Worm (Caenorhabditis elegans) whole organism, mixed stage, embryonic: Measurements from ENCODE around the gene tra-4.
"Not testable (repeated sequence)": the region's sequence is repeated elsewhere in the genome, so short reads cannot be mapped to it uniquely, and the experiment has no call there.

Experiments
- M03D4.4 ChIP-seq: sonication (generic microtip); optimal IDR thresholded peaks from 2 replicates; lab custom pipeline; 2017; ENCODE audit warnings: mild to moderate bottlenecking, missing genetic modification characterization, missing compliant biosample characterization
- bed-3 ChIP-seq: fragments of 200-800 bp; sonication (Bioruptor generic); optimal IDR thresholded peaks from 3 replicates; lab custom pipeline; 2018; ENCODE audit warnings: mild to moderate bottlenecking, missing genetic modification characterization, moderate library complexity, missing compliant biosample characterization
- blmp-1 ChIP-seq: fragments of 150-350 bp; optimal IDR thresholded peaks from 2 replicates; lab custom pipeline; 2014; ENCODE audit warnings: missing biosample characterization, missing genetic modification characterization
- ceh-39 ChIP-seq: fragments of 150-350 bp; optimal IDR thresholded peaks from 2 replicates; lab custom pipeline; 2014; ENCODE audit warnings: missing biosample characterization, missing genetic modification characterization
- ceh-43 ChIP-seq: fragments of 200-800 bp; sonication (Bioruptor generic); optimal IDR thresholded peaks from 2 replicates; lab custom pipeline; 2018; ENCODE audit warnings: mild to moderate bottlenecking, missing genetic modification characterization, moderate library complexity, missing compliant biosample characterization
- ceh-83 ChIP-seq: fragments of 200-800 bp; sonication (Bioruptor generic); optimal IDR thresholded peaks from 2 replicates; lab custom pipeline; 2018; ENCODE audit warnings: mild to moderate bottlenecking, missing genetic modification characterization, missing compliant biosample characterization
- ces-1 ChIP-seq: fragments of 150-350 bp; optimal IDR thresholded peaks from 2 replicates; lab custom pipeline; 2014; ENCODE audit warnings: missing biosample characterization, missing genetic modification reagents, missing genetic modification characterization
- cnd-1 ChIP-seq: fragments of 200-800 bp; sonication (Bioruptor generic); optimal IDR thresholded peaks from 2 replicates; lab custom pipeline; 2018; ENCODE audit warnings: mild to moderate bottlenecking, missing genetic modification characterization, missing compliant biosample characterization
- drap-1 ChIP-seq: fragments of 200-800 bp; sonication (Bioruptor generic); optimal IDR thresholded peaks from 3 replicates; lab custom pipeline; 2018; ENCODE audit warnings: mild to moderate bottlenecking, missing genetic modification characterization, missing compliant biosample characterization
- elt-1 ChIP-seq: sonication (generic microtip); optimal IDR thresholded peaks from 2 replicates; lab custom pipeline; 2017; ENCODE audit warnings: missing genetic modification characterization, mild to moderate bottlenecking, missing compliant biosample characterization, antibody characterized with exemption, moderate library complexity, borderline replicate concordance; ENCODE audit not compliant: insufficient read depth
- elt-3 ChIP-seq: fragments of 150-350 bp; optimal IDR thresholded peaks from 2 replicates; lab custom pipeline; 2014; ENCODE audit warnings: missing biosample characterization, missing genetic modification characterization
- flh-1 ChIP-seq: fragments of 200-800 bp; sonication (Bioruptor generic); optimal IDR thresholded peaks from 2 replicates; lab custom pipeline; 2018; ENCODE audit warnings: mild to moderate bottlenecking, missing genetic modification characterization, moderate library complexity, missing compliant biosample characterization
- ham-2 ChIP-seq: fragments of 200-800 bp; sonication (Bioruptor generic); optimal IDR thresholded peaks from 2 replicates; lab custom pipeline; 2018; ENCODE audit warnings: mild to moderate bottlenecking, missing genetic modification characterization, missing compliant biosample characterization
- hlh-1 ChIP-seq: fragments of 150-350 bp; optimal IDR thresholded peaks from 2 replicates; lab custom pipeline; 2014; ENCODE audit warnings: missing biosample characterization, missing genetic modification reagents, missing genetic modification characterization
- lin-13 ChIP-seq: fragments of 150-350 bp; optimal IDR thresholded peaks from 2 replicates; lab custom pipeline; 2014; ENCODE audit warnings: missing biosample characterization, missing genetic modification characterization
- lin-32 ChIP-seq: fragments of 200-800 bp; sonication (Bioruptor generic); optimal IDR thresholded peaks from 2 replicates; lab custom pipeline; 2018; ENCODE audit warnings: mild to moderate bottlenecking, missing genetic modification characterization, missing compliant biosample characterization
- mep-1 ChIP-seq: fragments of 150-350 bp; optimal IDR thresholded peaks from 2 replicates; lab custom pipeline; 2017; ENCODE audit warnings: missing biosample characterization, missing genetic modification reagents, missing genetic modification characterization, inconsistent platforms
- mls-2 ChIP-seq: sonication (generic microtip); optimal IDR thresholded peaks from 2 replicates; lab custom pipeline; 2016; ENCODE audit warnings: mild to moderate bottlenecking, missing genetic modification characterization, moderate library complexity, missing compliant biosample characterization
- nhr-12 ChIP-seq: fragments of 150-350 bp; optimal IDR thresholded peaks from 2 replicates; lab custom pipeline; 2014; ENCODE audit warnings: missing biosample characterization, missing genetic modification characterization
- nhr-2 ChIP-seq: fragments of 150-350 bp; optimal IDR thresholded peaks from 2 replicates; lab custom pipeline; 2014; ENCODE audit warnings: missing biosample characterization, missing genetic modification characterization
- nhr-237 ChIP-seq: fragments of 150-350 bp; optimal IDR thresholded peaks from 2 replicates; lab custom pipeline; 2014; ENCODE audit warnings: missing biosample characterization, missing genetic modification characterization
- nhr-28 ChIP-seq: fragments of 150-350 bp; optimal IDR thresholded peaks from 2 replicates; lab custom pipeline; 2014; ENCODE audit warnings: missing biosample characterization, missing genetic modification characterization
- sem-2 ChIP-seq: fragments of 200-800 bp; sonication (Bioruptor generic); optimal IDR thresholded peaks from 2 replicates; lab custom pipeline; 2018; ENCODE audit warnings: mild to moderate bottlenecking, missing genetic modification characterization, missing compliant biosample characterization
- snpc-4 ChIP-seq: fragments of 150-350 bp; optimal IDR thresholded peaks from 2 replicates; lab custom pipeline; 2014; ENCODE audit warnings: missing biosample characterization, missing genetic modification characterization
- sptf-1 ChIP-seq: sonication (generic microtip); optimal IDR thresholded peaks from 2 replicates; lab custom pipeline; 2017; ENCODE audit warnings: mild to moderate bottlenecking, missing genetic modification characterization, moderate library complexity, missing compliant biosample characterization
- tbx-8 ChIP-seq: fragments of 200-800 bp; sonication (Bioruptor generic); optimal IDR thresholded peaks from 2 replicates; lab custom pipeline; 2018; ENCODE audit warnings: mild to moderate bottlenecking, missing genetic modification characterization, moderate library complexity, missing compliant biosample characterization
- unc-39 ChIP-seq: fragments of 150-350 bp; optimal IDR thresholded peaks from 2 replicates; lab custom pipeline; 2014; ENCODE audit warnings: missing biosample characterization, missing genetic modification characterization
- unc-62 ChIP-seq: fragments of 150-350 bp; optimal IDR thresholded peaks from 2 replicates; lab custom pipeline; 2014; ENCODE audit warnings: missing biosample characterization, missing genetic modification reagents, missing genetic modification characterization
- zip-8 ChIP-seq: fragments of 150-350 bp; optimal IDR thresholded peaks from 2 replicates; lab custom pipeline; 2014; ENCODE audit warnings: missing biosample characterization, missing genetic modification characterization
- ztf-11 ChIP-seq: fragments of 150-350 bp; optimal IDR thresholded peaks from 2 replicates; lab custom pipeline; 2014; ENCODE audit warnings: missing biosample characterization, missing genetic modification characterization

tra-4 gene

ce11 chrX:2898256-2898655 lies 40.9 kb upstream of the tra-4 start, which contains the start of gene F52B10.3:
Gene F52B10.3 (minus strand): TSS chrX:2898356.
- TF ChIP-seq ham-2 (no peak), ceh-43 (GFP tag; lab: Kevin White, UChicago) (no peak), ztf-11 (no peak), lin-32 (GFP tag; lab: Kevin White, UChicago) (no peak), unc-62 (GFP tag; lab: Kevin White, UChicago) (no peak), nhr-2 (no peak), hlh-1 (tag; lab: Kevin White, UChicago) (no peak), bed-3 (GFP tag; lab: Kevin White, UChicago) (no peak), unc-39 (tag; lab: Kevin White, UChicago) (no peak), ces-1 (GFP tag; lab: Kevin White, UChicago) (no peak), cnd-1 (no peak)

DNA sequence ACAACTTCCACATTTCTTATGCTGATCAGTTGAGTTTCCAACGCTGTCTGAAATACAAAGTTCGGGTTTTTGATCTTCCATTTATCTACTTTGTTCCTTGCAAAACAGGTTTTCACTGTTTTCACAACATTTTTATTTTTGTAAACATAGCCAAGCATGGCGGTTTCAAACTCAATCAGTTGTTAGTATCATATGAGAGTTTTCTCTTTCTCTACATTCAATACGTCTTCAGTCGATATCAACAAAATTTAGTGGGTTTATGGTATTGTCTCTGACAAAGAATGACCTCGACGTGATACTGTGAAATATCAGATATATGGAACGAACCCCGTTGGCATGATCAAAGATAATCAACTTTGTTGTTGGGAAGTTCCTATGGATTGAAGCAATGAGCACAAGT lies 38.2 kb upstream of the tra-4 start:
- no peak for TF ChIP-seq mls-2
- no peak for TF ChIP-seq lin-13
- TF ChIP-seq drap-1 (GFP tag; lab: Kevin White, UChicago): no peak
- TF ChIP-seq nhr-2: no peak
- TF ChIP-seq ztf-11: no peak
- no peak for TF ChIP-seq nhr-237 (tag; lab: Kevin White, UChicago)
- no peak for TF ChIP-seq ceh-83 (GFP tag; lab: Kevin White, UChicago)
- no peak for TF ChIP-seq ceh-43 (GFP tag; lab: Kevin White, UChicago)
- TF ChIP-seq snpc-4 (tag; lab: Kevin White, UChicago): no peak

DNA sequence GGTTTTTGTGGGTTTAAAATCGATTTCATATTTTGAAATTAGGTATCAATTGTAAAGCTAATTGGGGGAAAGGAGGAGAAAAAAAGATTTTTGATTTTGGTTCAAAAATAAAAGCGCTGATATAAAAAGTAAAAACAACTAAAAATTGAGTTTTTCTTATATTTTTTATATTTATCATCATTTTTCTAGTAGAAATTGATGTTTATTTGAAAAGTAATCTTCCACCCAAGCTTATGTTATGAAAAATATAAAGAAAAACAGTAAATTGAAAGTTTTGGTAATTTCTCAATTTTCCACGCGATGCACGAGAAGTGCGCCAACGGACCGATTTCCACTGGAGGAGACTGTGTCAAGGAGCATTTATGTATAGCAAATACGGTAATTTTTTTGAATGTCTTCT lies 36.9 kb upstream of the tra-4 start, which contains the start of gene B0410.1:
TSS of gene B0410.1 (plus strand) at position 301 of the 400 bp plus-strand sequence.
- TF ChIP-seq ham-2; nhr-28 (tag; lab: Kevin White, UChicago); sptf-1 (tag; lab: Kevin White, UChicago): not testable (repeated sequence)

DNA sequence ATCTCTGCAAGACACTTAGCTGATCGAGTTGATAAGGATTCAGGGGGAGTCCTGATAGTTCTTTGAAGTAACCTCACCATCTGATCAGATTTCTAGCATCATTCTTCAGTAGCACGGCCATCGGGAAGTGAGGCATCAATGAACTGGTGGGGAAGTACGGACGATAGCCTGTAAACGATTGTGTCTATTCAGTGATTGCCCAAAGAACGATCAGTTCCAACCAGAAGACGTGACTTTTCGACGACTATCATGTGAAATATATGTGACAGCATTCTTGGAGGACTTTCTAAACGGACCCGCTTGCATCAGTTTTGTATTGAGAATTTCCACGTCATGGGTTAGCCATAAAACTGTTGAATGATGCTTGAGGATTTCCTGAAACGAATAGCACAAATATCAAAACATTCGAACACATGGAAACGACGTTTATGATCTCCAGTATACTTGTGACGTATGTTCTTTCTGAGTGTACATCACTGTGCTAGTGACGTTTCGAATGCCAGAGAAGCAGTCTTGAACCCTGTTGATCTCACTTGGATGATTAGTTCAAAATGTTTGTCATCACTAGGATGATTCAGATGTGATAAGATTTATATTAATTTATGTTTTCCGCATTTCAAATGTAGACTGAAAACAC lies 35.7 kb upstream of the tra-4 start:
- TF ChIP-seq nhr-2 (no peak), ceh-39 (tag; lab: Kevin White, UChicago) (no peak), snpc-4 (tag; lab: Kevin White, UChicago) (no peak), M03D4.4 (tag; lab: Kevin White, UChicago) (no peak), sptf-1 (tag; lab: Kevin White, UChicago) (no peak), nhr-12 (no peak), zip-8 (no peak), blmp-1 (tag; lab: Kevin White, UChicago) (no peak), mep-1 (tag; lab: Kevin White, UChicago) (no peak), flh-1 (GFP tag; lab: Kevin White, UChicago) (no peak), lin-13 (no peak), cnd-1 (no peak), tbx-8 (no peak)

ce11 chrX:2891879-2892278 lies 34.5 kb upstream of the tra-4 start:
- no peak for TF ChIP-seq sptf-1 (tag; lab: Kevin White, UChicago)
- TF ChIP-seq elt-3 (tag; lab: Kevin White, UChicago): no peak
- TF ChIP-seq unc-62 (GFP tag; lab: Kevin White, UChicago): no peak
- TF ChIP-seq drap-1 (GFP tag; lab: Kevin White, UChicago): no peak
- no peak for TF ChIP-seq mep-1 (tag; lab: Kevin White, UChicago)
- TF ChIP-seq sem-2 (GFP tag; lab: Kevin White, UChicago): no peak
- no peak for TF ChIP-seq ceh-43 (GFP tag; lab: Kevin White, UChicago)
- TF ChIP-seq ham-2: no peak
- TF ChIP-seq, all 35 proteins: peak for 0

ce11 chrX:2891141-2891739 lies 33.8 kb upstream of the tra-4 start, which contains the start of gene B0410.3:
Gene B0410.3 (minus strand): TSS chrX:2891491.
- no peak for TF ChIP-seq zip-8
- no peak for TF ChIP-seq lin-13
- no peak for TF ChIP-seq mep-1 (tag; lab: Kevin White, UChicago)
- TF ChIP-seq ceh-83 (GFP tag; lab: Kevin White, UChicago): no peak
- no peak for TF ChIP-seq flh-1 (GFP tag; lab: Kevin White, UChicago)
- no peak for TF ChIP-seq nhr-2
- no peak for TF ChIP-seq elt-1 (tag; lab: Kevin White, UChicago)
- TF ChIP-seq sem-2 (GFP tag; lab: Kevin White, UChicago): no peak
- TF ChIP-seq unc-39 (tag; lab: Kevin White, UChicago): no peak
- no peak for TF ChIP-seq hlh-1 (tag; lab: Kevin White, UChicago)
- peak; percentile 65 for TF ChIP-seq elt-3 (tag; lab: Kevin White, UChicago)
- peak; percentile 22 for TF ChIP-seq ham-2
- peak; percentile 68 for TF ChIP-seq unc-62 (GFP tag; lab: Kevin White, UChicago)
